Worm (Caenorhabditis elegans): ENCODE data around the gene R07G3.7.

R07G3.7 gene

ce11 chrII:7642016-7642653, 28.6 kb upstream of the R07G3.7 start (continued):
- TF ChIP-seq peb-1 (tag; optimal IDR thresholded peaks at IDR 0.05): no peak

- TF ChIP-seq elt-3 (tag; optimal IDR thresholded peaks at IDR 0.05): no peak
- TF ChIP-seq elt-1 (tag; optimal IDR thresholded peaks at IDR 0.05): no peak
- no peak for TF ChIP-seq skn-1 (tag; optimal IDR thresholded peaks at IDR 0.05)
- peak; percentile 30 for TF ChIP-seq sma-9 (GFP tag; optimal IDR thresholded peaks at IDR 0.05)
- no peak for TF ChIP-seq sma-9 (tag; optimal IDR thresholded peaks at IDR 0.05)
- TF ChIP-seq unc-55 (GFP tag; optimal IDR thresholded peaks at IDR 0.05): peak; percentile 3
- TF ChIP-seq aly-2 (tag; optimal IDR thresholded peaks at IDR 0.05): no peak
- TF ChIP-seq mdl-1 (tag; optimal IDR thresholded peaks at IDR 0.05): no peak
- no peak for TF ChIP-seq peb-1 (tag; optimal IDR thresholded peaks at IDR 0.05)
- no peak for TF ChIP-seq mab-5 (tag; optimal IDR thresholded peaks at IDR 0.05)
- TF ChIP-seq nhr-77 (tag; optimal IDR thresholded peaks at IDR 0.05): no peak
- TF ChIP-seq gmeb-1 (tag; optimal IDR thresholded peaks at IDR 0.05): no peak
- TF ChIP-seq nhr-21 (tag; optimal IDR thresholded peaks at IDR 0.05): no peak
- no peak for TF ChIP-seq nhr-12 (tag; optimal IDR thresholded peaks at IDR 0.05)
- TF ChIP-seq ztf-11 (tag; optimal IDR thresholded peaks at IDR 0.05): no peak
- peak; percentile 19 for TF ChIP-seq nhr-129 (tag; optimal IDR thresholded peaks at IDR 0.05)
- TF ChIP-seq nhr-6 (tag; optimal IDR thresholded peaks at IDR 0.05): no peak
- no peak for TF ChIP-seq mbf-1 (tag; optimal IDR thresholded peaks at IDR 0.05)
- TF ChIP-seq ztf-4 (tag; optimal IDR thresholded peaks at IDR 0.05): no peak
- peak in 1 of 2 experiments; percentile 9 for TF ChIP-seq lsy-2 (tag; optimal IDR thresholded peaks at IDR 0.05)
- no peak for TF ChIP-seq lin-39 (tag; optimal IDR thresholded peaks at IDR 0.05)
- TF ChIP-seq egl-27 (tag; optimal IDR thresholded peaks at IDR 0.05): no peak
- peak; percentile 66 for TF ChIP-seq F13H6.1 (tag; optimal IDR thresholded peaks at IDR 0.05)
- TF ChIP-seq C34F6.9 (tag; optimal IDR thresholded peaks at IDR 0.05): peak; percentile 29
- TF ChIP-seq unc-62 (GFP tag; optimal IDR thresholded peaks at IDR 0.05): no peak
- no peak for TF ChIP-seq zag-1 (tag; optimal IDR thresholded peaks at IDR 0.05)
Measured at ce11 chrII:7640161-7640841, 26.8 kb upstream of the R07G3.7 start.

- TF ChIP-seq ztf-11 (tag; optimal IDR thresholded peaks at IDR 0.05): no peak
- TF ChIP-seq F13H6.1 (tag; optimal IDR thresholded peaks at IDR 0.05): no peak
- no peak for TF ChIP-seq nhr-6 (tag; optimal IDR thresholded peaks at IDR 0.05)
- TF ChIP-seq skn-1 (tag; optimal IDR thresholded peaks at IDR 0.05): no peak
- TF ChIP-seq fos-1 (tag; optimal IDR thresholded peaks at IDR 0.05): peak; percentile 66
- TF ChIP-seq blmp-1 (tag; optimal IDR thresholded peaks at IDR 0.05; ENCODE audit: insufficient read depth): no peak
- TF ChIP-seq Y55F3AM.14 (GFP tag; optimal IDR thresholded peaks at IDR 0.05): no peak
- TF ChIP-seq lsy-2 (tag; optimal IDR thresholded peaks at IDR 0.05): no peak
- peak; percentile 6 for TF ChIP-seq sma-9 (GFP tag; optimal IDR thresholded peaks at IDR 0.05)
- no peak for TF ChIP-seq sma-9 (tag; optimal IDR thresholded peaks at IDR 0.05)
- no peak for TF ChIP-seq dmd-4 (tag; optimal IDR thresholded peaks at IDR 0.05)
- no peak for TF ChIP-seq elt-3 (tag; optimal IDR thresholded peaks at IDR 0.05)
- no peak for TF ChIP-seq C34F6.9 (tag; optimal IDR thresholded peaks at IDR 0.05)
Measured at ce11 chrII:7639036-7639435, 25.5 kb upstream of the R07G3.7 start.

- TF ChIP-seq nhr-129 (tag; optimal IDR thresholded peaks at IDR 0.05) (no peak), snpc-4 (tag; optimal IDR thresholded peaks at IDR 0.05) (no peak), ceh-82 (tag; optimal IDR thresholded peaks at IDR 0.05) (no peak), crh-2 (tag; optimal IDR thresholded peaks at IDR 0.05) (no peak), sma-3 (GFP tag; optimal IDR thresholded peaks at IDR 0.05) (no peak), lin-39 (tag; optimal IDR thresholded peaks at IDR 0.05) (no peak), C34F6.9 (tag; optimal IDR thresholded peaks at IDR 0.05) (no peak), nhr-21 (tag; optimal IDR thresholded peaks at IDR 0.05) (no peak), unc-39 (tag; optimal IDR thresholded peaks at IDR 0.05) (no peak), ztf-1 (GFP tag; conservative IDR thresholded peaks at IDR 0.05) (no peak), ZK546.5 (tag; optimal IDR thresholded peaks at IDR 0.05) (no peak), unc-55 (GFP tag; optimal IDR thresholded peaks at IDR 0.05) (no peak), gmeb-1 (tag; optimal IDR thresholded peaks at IDR 0.05) (no peak)
Measured at ce11 chrII:7636941-7637340, 23.4 kb upstream of the R07G3.7 start.
